Fruit fly (Drosophila melanogaster) whole organism, pupa: ENCODE measurements around the gene AstCC.

Experiments
- CG10348 ChIP-seq: fragments of 200-800 bp; sonication (Bioruptor generic); IDR thresholded peaks from 2 replicates; pipeline ENCODE4 v1.3.6; 2022; ENCODE audit warnings: missing biosample characterization, missing genetic modification characterization
- CG12605 ChIP-seq: fragments of 200-800 bp; sonication (Bioruptor generic); IDR thresholded peaks from 2 replicates; pipeline ENCODE4 v1.3.6; 2022; ENCODE audit warnings: missing biosample characterization, missing genetic modification characterization
- CG13204 ChIP-seq: fragments of 200-800 bp; sonication (Bioruptor generic); optimal IDR thresholded peaks from 2 replicates; lab custom pipeline; 2018; ENCODE audit warnings: missing biosample characterization, mild to moderate bottlenecking, missing genetic modification characterization, moderate library complexity
- CG14655 ChIP-seq: fragments of 200-800 bp; sonication (Bioruptor generic); optimal IDR thresholded peaks from 3 replicates; lab custom pipeline; 2017; ENCODE audit warnings: mild to moderate bottlenecking, missing biosample characterization, missing genetic modification reagents, missing genetic modification characterization
- CG15710 ChIP-seq: fragments of 200-800 bp; sonication (Bioruptor generic); optimal IDR thresholded peaks from 2 replicates; lab custom pipeline; 2018; ENCODE audit warnings: missing biosample characterization, mild to moderate bottlenecking, missing genetic modification characterization, moderate library complexity
- CG17806 ChIP-seq: fragments of 200-800 bp; sonication (Bioruptor generic); optimal IDR thresholded peaks from 2 replicates; lab custom pipeline; 2018; ENCODE audit warnings: missing biosample characterization, mild to moderate bottlenecking, missing genetic modification characterization, moderate library complexity
- CG32121 ChIP-seq: fragments of 200-800 bp; sonication (Bioruptor generic); IDR thresholded peaks from 2 replicates; pipeline ENCODE4 v1.3.6; 2022; ENCODE audit warnings: missing biosample characterization, missing genetic modification characterization
- CG34367 ChIP-seq: fragments of 200-800 bp; sonication (Bioruptor generic); optimal IDR thresholded peaks from 2 replicates; lab custom pipeline; 2018; ENCODE audit warnings: missing biosample characterization, mild to moderate bottlenecking, missing genetic modification characterization
- CG4496 ChIP-seq: fragments of 200-800 bp; sonication (Bioruptor generic); IDR thresholded peaks from 3 replicates; pipeline ENCODE4 v1.3.6; 2022; ENCODE audit warnings: missing biosample characterization, missing genetic modification characterization
- CG8159 ChIP-seq: fragments of 200-800 bp; sonication (Bioruptor generic); optimal IDR thresholded peaks from 3 replicates; lab custom pipeline; 2018; ENCODE audit warnings: missing biosample characterization, mild to moderate bottlenecking, missing genetic modification characterization, moderate library complexity
- CG8301 ChIP-seq: fragments of 200-800 bp; sonication (Bioruptor generic); optimal IDR thresholded peaks from 2 replicates; lab custom pipeline; 2018; ENCODE audit warnings: missing biosample characterization, mild to moderate bottlenecking, missing genetic modification characterization
- CG9948 ChIP-seq: fragments of 200-800 bp; sonication (Bioruptor generic); optimal IDR thresholded peaks from 2 replicates; lab custom pipeline; 2018; ENCODE audit warnings: missing biosample characterization, mild to moderate bottlenecking, missing genetic modification characterization, moderate library complexity
- D1 ChIP-seq: fragments of 200-800 bp; sonication (Bioruptor generic); optimal IDR thresholded peaks from 2 replicates; lab custom pipeline; 2018; ENCODE audit warnings: missing biosample characterization, mild to moderate bottlenecking, missing genetic modification characterization, moderate library complexity
- EcR ChIP-seq: fragments of 200-800 bp; sonication (Bioruptor generic); optimal IDR thresholded peaks from 3 replicates; lab custom pipeline; 2019; ENCODE audit warnings: missing biosample characterization, missing genetic modification characterization, mild to moderate bottlenecking, moderate library complexity, missing genetic modification reagents
- Ets98B ChIP-seq: fragments of 200-800 bp; sonication (Bioruptor generic); IDR thresholded peaks from 2 replicates; pipeline ENCODE4 v1.3.6; 2022; ENCODE audit warnings: missing biosample characterization, missing genetic modification characterization
- Pif1A ChIP-seq: fragments of 200-800 bp; sonication (Bioruptor generic); optimal IDR thresholded peaks from 3 replicates; lab custom pipeline; 2016; ENCODE audit warnings: missing biosample characterization, missing genetic modification characterization
- Pif1B ChIP-seq: fragments of 200-800 bp; sonication (Bioruptor generic); optimal IDR thresholded peaks from 3 replicates; lab custom pipeline; 2016; ENCODE audit warnings: missing biosample characterization, missing genetic modification characterization
- Snoo ChIP-seq: fragments of 200-800 bp; sonication (Bioruptor generic); optimal IDR thresholded peaks from 3 replicates; lab custom pipeline; 2017; ENCODE audit warnings: missing biosample characterization, mild to moderate bottlenecking, missing genetic modification characterization, inconsistent platforms
- fd96Ca ChIP-seq: fragments of 200-800 bp; sonication (Bioruptor generic); IDR thresholded peaks from 3 replicates; pipeline ENCODE4 v1.3.6; 2022; ENCODE audit warnings: missing biosample characterization, missing genetic modification characterization
- gl ChIP-seq: fragments of 200-800 bp; sonication (Bioruptor generic); optimal IDR thresholded peaks from 2 replicates; lab custom pipeline; 2018; ENCODE audit warnings: missing biosample characterization, mild to moderate bottlenecking, missing genetic modification characterization
- rn ChIP-seq: fragments of 200-800 bp; sonication (Bioruptor generic); IDR thresholded peaks from 2 replicates; pipeline ENCODE4 v1.3.6; 2022; ENCODE audit warnings: missing biosample characterization, missing genetic modification characterization

AstCC gene

DNA sequence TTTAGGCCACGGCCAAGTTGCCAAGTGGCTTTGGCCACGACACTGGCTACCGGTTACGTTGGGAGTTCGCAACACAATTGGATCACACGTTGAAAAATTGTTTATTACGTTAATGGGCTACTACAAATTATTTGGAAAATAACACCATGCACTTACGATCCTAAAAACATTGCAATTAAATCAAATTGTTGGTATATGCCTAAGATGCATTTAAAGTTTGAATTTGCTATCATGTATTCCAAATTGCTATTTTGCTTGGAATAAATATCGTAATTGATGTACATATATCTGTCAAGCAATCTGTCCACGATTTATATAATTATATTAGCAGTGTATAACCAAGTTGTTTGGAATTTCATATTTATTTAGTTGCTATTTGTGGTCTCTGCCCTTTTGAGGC is 12.1 kb downstream of the AstCC start:
- TF ChIP-seq CG8301 (tag; lab: Kevin White, UChicago) (peak; percentile 55), gl (tag; lab: Kevin White, UChicago) (no peak), D1 (no peak), Snoo (tag; lab: Kevin White, UChicago) (no peak), CG8159 (tag; lab: Kevin White, UChicago) (peak; percentile 15), Pif1B (no peak), fd96Ca (GFP tag; lab: Robert Waterston, UW) (no peak), CG10348 (GFP tag; lab: Robert Waterston, UW) (no peak), CG34367 (tag; lab: Kevin White, UChicago) (peak; percentile 33), CG14655 (GFP tag; lab: Kevin White, UChicago) (peak; percentile 66), CG15710 (tag; lab: Kevin White, UChicago) (peak; percentile 21), CG4496 (GFP tag; lab: Robert Waterston, UW) (no peak), Ets98B (no peak), Pif1A (GFP tag; lab: Kevin White, UChicago) (no peak), CG9948 (tag; lab: Kevin White, UChicago) (peak; percentile 56), CG17806 (peak; percentile 40), EcR (no peak), CG12605 (GFP tag; lab: Robert Waterston, UW) (no peak)

DNA sequence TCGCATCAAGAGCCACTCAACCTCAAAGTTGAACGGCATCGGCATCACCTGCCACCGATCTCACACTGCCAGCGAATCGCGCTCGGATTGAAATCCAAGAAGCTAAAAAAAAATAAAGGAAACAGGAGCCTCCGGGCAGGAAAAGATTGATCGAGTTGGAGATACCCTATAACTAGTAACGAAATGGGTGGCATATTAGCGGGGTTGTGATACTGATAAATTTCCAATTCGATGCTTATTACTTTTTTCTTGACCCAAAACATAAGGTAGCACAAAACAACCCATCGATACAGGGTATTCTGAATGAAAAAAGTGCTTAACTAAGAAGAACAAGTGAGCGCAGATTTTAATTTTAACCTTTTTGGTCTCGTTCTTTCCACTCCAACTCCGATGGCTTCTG is 12.8 kb downstream of the AstCC start:
- peak; percentile 82 for TF ChIP-seq Pif1A (GFP tag; lab: Kevin White, UChicago)
- TF ChIP-seq CG13204 (GFP tag; lab: Kevin White, UChicago): peak; percentile 23
- TF ChIP-seq Snoo (tag; lab: Kevin White, UChicago): peak; percentile 23
- TF ChIP-seq CG14655 (GFP tag; lab: Kevin White, UChicago): peak; percentile 76
- TF ChIP-seq CG8301 (tag; lab: Kevin White, UChicago): peak; percentile 67
- TF ChIP-seq CG12605 (GFP tag; lab: Robert Waterston, UW): no peak
- peak; percentile 68; the same call in 2 of the 3 replicates for TF ChIP-seq CG4496 (GFP tag; lab: Robert Waterston, UW)
- peak; percentile 57 for TF ChIP-seq gl (tag; lab: Kevin White, UChicago)
- peak; percentile 78 for TF ChIP-seq CG15710 (tag; lab: Kevin White, UChicago)
- TF ChIP-seq D1: peak; percentile 35
- TF ChIP-seq CG32121 (GFP tag; lab: Robert Waterston, UW): no peak
- TF ChIP-seq EcR: peak; percentile 63
- TF ChIP-seq CG10348 (GFP tag; lab: Robert Waterston, UW): no peak
- no peak for TF ChIP-seq Ets98B
- peak; percentile 61; the same call in 2 of the 3 replicates for TF ChIP-seq fd96Ca (GFP tag; lab: Robert Waterston, UW)
- peak; percentile 71 for TF ChIP-seq Pif1B
- TF ChIP-seq CG8159 (tag; lab: Kevin White, UChicago): peak; percentile 78
- TF ChIP-seq CG17806: peak; percentile 81
- peak; percentile 75 for TF ChIP-seq CG34367 (tag; lab: Kevin White, UChicago)
- TF ChIP-seq CG9948 (tag; lab: Kevin White, UChicago): peak; percentile 79
- no peak for TF ChIP-seq rn

DNA sequence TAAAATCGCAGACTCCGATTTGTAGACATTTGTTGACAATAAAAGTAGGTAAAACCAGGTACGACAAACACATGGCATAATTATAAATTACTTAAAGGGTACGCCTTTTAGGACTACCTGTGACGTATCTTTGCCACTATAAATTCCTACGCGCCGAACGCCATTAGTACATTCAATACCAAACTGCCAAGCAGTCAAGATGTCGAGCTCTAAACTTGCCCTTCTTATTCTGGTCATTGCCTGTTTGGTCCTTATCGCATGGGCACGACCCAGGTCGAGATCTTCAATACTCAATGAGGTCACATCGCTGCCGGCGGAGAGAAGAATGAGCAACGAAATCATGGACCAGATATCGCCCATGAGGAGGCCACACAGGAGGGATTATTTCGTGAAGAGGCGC is 14.2 kb downstream of the AstCC start, which contains the start of gene CG14915:
Gene CG14915, plus strand, starts transcription at position 166 of the 400 bp plus-strand sequence.
- no peak for TF ChIP-seq CG9948 (tag; lab: Kevin White, UChicago)
- TF ChIP-seq CG8301 (tag; lab: Kevin White, UChicago): no peak
- no peak for TF ChIP-seq CG8159 (tag; lab: Kevin White, UChicago)
- no peak for TF ChIP-seq Snoo (tag; lab: Kevin White, UChicago)
- TF ChIP-seq EcR: no peak
- TF ChIP-seq rn: no peak
- TF ChIP-seq CG32121 (GFP tag; lab: Robert Waterston, UW): no peak
- no peak for TF ChIP-seq CG14655 (GFP tag; lab: Kevin White, UChicago)
- TF ChIP-seq Pif1B: no peak
- TF ChIP-seq Pif1A (GFP tag; lab: Kevin White, UChicago): no peak
- no peak for TF ChIP-seq Ets98B
- TF ChIP-seq CG13204 (GFP tag; lab: Kevin White, UChicago): no peak

DNA sequence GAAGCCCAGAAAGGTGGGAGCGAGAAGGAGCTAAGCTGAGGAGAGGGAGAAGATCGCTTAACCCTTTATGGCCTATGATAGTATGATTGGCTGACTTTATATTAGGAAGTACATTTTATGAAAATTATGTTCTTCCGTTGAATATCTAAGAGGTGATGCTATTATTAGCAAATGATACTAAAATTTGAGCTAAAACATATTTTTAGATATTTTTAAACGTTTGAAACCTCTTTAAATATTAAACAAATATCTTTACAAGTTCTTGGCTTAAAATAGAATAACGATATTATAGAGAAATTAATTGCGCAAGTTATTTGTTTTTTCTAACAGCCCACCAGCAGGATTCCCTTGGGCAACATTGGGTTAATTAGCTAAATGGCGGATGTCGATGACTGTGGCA is 15.6 kb downstream of the AstCC start:
- TF ChIP-seq Pif1A (GFP tag; lab: Kevin White, UChicago) (peak; percentile 62), CG34367 (tag; lab: Kevin White, UChicago) (peak; percentile 77), D1 (peak; percentile 55), rn (no peak), EcR (no peak), Ets98B (no peak), CG9948 (tag; lab: Kevin White, UChicago) (peak; percentile 86), CG4496 (GFP tag; lab: Robert Waterston, UW) (no peak), fd96Ca (GFP tag; lab: Robert Waterston, UW) (no peak), CG17806 (peak; percentile 77), CG12605 (GFP tag; lab: Robert Waterston, UW) (no peak), CG14655 (GFP tag; lab: Kevin White, UChicago) (peak; percentile 88), CG13204 (GFP tag; lab: Kevin White, UChicago) (no peak), CG15710 (tag; lab: Kevin White, UChicago) (peak; percentile 80), CG8301 (tag; lab: Kevin White, UChicago) (peak; percentile 76), gl (tag; lab: Kevin White, UChicago) (peak; percentile 42), CG8159 (tag; lab: Kevin White, UChicago) (peak; percentile 85), CG10348 (GFP tag; lab: Robert Waterston, UW) (no peak), Pif1B (peak; percentile 32), Snoo (tag; lab: Kevin White, UChicago) (no peak), CG32121 (GFP tag; lab: Robert Waterston, UW) (no peak)

DNA sequence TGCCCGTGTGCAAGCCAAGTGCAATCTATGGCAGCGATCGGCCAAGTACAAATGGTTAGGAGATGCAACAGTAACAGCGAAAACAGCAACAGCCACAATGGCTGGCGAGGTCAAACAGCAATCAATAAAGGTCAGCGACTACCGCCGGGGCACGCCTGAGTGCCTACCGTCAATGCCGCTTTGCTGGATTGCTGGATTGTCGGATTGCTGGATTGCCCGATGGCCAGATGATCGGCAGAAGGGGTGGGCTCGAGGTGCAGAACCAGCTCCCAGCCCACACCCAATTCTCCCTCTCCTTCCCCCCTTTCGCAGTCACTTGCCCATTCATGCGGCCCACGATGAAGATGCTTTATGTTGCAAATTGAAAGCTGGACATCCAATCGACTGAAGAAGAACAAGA is 16.1 kb downstream of the AstCC start:
- peak; percentile 65 for TF ChIP-seq CG13204 (GFP tag; lab: Kevin White, UChicago)
- no peak for TF ChIP-seq CG9948 (tag; lab: Kevin White, UChicago)
- TF ChIP-seq gl (tag; lab: Kevin White, UChicago): no peak
- peak; percentile 37 for TF ChIP-seq EcR
- 0 out of 3 replicates have a peak, but pooled peaks have one; percentile 5 for TF ChIP-seq fd96Ca (GFP tag; lab: Robert Waterston, UW)
- no peak for TF ChIP-seq CG14655 (GFP tag; lab: Kevin White, UChicago)
- no peak for TF ChIP-seq D1
- TF ChIP-seq Snoo (tag; lab: Kevin White, UChicago): no peak
